Worm (Caenorhabditis elegans): ENCODE data around the gene atf-7.

DNA sequence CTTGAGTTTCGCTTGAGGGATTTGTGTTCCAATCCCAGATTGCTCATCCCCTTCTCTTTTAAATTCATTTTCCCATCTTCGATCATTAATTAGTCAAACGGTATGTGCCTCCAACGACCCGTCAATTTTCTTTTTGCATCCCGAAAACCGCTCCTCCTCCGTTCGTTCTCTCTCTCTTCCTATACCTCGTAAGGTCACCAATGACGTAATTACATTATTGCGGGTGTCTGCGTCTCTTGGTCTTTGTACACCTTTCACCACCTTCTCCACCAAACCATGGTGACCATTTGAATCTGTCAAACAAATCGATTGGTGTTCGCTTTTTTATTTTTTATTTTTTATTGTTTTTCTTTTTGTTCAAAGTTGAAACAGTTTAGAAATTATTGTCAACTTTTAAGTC is 16.3 kb upstream of the atf-7 start:
- TF ChIP-seq jun-1 (tag; optimal IDR thresholded peaks at IDR 0.05) = no peak
- no peak for TF ChIP-seq snpc-4 (tag; optimal IDR thresholded peaks at IDR 0.05)
- no peak for TF ChIP-seq nhr-12 (tag; optimal IDR thresholded peaks at IDR 0.05)
- no peak for TF ChIP-seq lsy-12 (tag; optimal IDR thresholded peaks at IDR 0.05)
- no peak for TF ChIP-seq unc-39 (tag; optimal IDR thresholded peaks at IDR 0.05)
